Worm (Caenorhabditis elegans) whole organism, L1 larva: ENCODE measurements around the gene srd-63.
A peak's percentile ranks its signal among the peaks of the same experiment; 100 is the strongest.

Experiments used
- C16A3.4 ChIP-seq: fragments of 150-350 bp; optimal IDR thresholded peaks from 2 replicates; lab custom pipeline; 2014; ENCODE audit warnings: missing biosample characterization, missing genetic modification characterization
- C34B4.2 ChIP-seq: sonication (generic microtip); optimal IDR thresholded peaks from 2 replicates; lab custom pipeline; 2017; ENCODE audit warnings: mild to moderate bottlenecking, missing genetic modification characterization, missing compliant biosample characterization
- F16B12.6 ChIP-seq: fragments of 150-350 bp; optimal IDR thresholded peaks from 2 replicates; lab custom pipeline; 2014; ENCODE audit warnings: missing biosample characterization, missing genetic modification characterization
- aly-2 ChIP-seq: fragments of 150-350 bp; optimal IDR thresholded peaks from 2 replicates; lab custom pipeline; 2014; ENCODE audit warnings: missing biosample characterization, missing genetic modification characterization
- ama-1 ChIP-seq: fragments of 150-350 bp; optimal IDR thresholded peaks from 2 replicates; lab custom pipeline; 2014
- blmp-1 ChIP-seq: fragments of 150-350 bp; optimal IDR thresholded peaks from 2 replicates; lab custom pipeline; 2014; ENCODE audit warnings: missing biosample characterization, missing genetic modification characterization
- ceh-82 ChIP-seq, 3 experiments: fragments of 150-350 bp in 1 of 3; sonication (generic microtip) in 2 of 3; optimal IDR thresholded peaks; 2 replicates each; lab custom pipeline; 2014 to 2017; ENCODE audit warnings: missing biosample characterization in 3 of 3, missing genetic modification characterization in 3 of 3
- ceh-88 ChIP-seq: fragments of 200-800 bp; sonication (Bioruptor generic); IDR thresholded peaks from 2 replicates; pipeline ENCODE4 v1.3.6; 2022; ENCODE audit warnings: missing genetic modification characterization, missing compliant biosample characterization
- dsc-1 ChIP-seq: sonication (generic microtip); optimal IDR thresholded peaks from 2 replicates; lab custom pipeline; 2016; ENCODE audit warnings: mild to moderate bottlenecking, missing genetic modification characterization, missing compliant biosample characterization
- efl-1 ChIP-seq, 4 experiments: fragments of 150-350 bp; optimal IDR thresholded peaks in 3 of 4; peaks in 1 of 4; 1 replicate in 1 of 4; 2 replicates in 3 of 4; lab custom pipeline; 2014; ENCODE audit warnings: missing biosample characterization in 2 of 4, missing genetic modification characterization in 2 of 4, missing genetic modification reagents in 2 of 4
- efl-3 ChIP-seq: fragments of 200-800 bp; sonication (Bioruptor generic); optimal IDR thresholded peaks from 2 replicates; lab custom pipeline; 2018; ENCODE audit warnings: mild to moderate bottlenecking, missing genetic modification characterization, missing compliant biosample characterization
- elt-2 ChIP-seq: sonication (generic microtip); optimal IDR thresholded peaks from 2 replicates; lab custom pipeline; 2016; ENCODE audit warnings: missing genetic modification characterization, mild to moderate bottlenecking, inconsistent platforms, missing compliant biosample characterization, missing genetic modification reagents
- elt-3 ChIP-seq, 6 experiments: fragments of 150-350 bp in 1 of 6; sonication (generic microtip); optimal IDR thresholded peaks; 2 replicates each; lab custom pipeline; 2017 to 2018; ENCODE audit warnings: missing biosample characterization in 6 of 6, missing genetic modification characterization in 6 of 6, inconsistent platforms in 1 of 6
- fkh-8 ChIP-seq: sonication (generic microtip); optimal IDR thresholded peaks from 2 replicates; lab custom pipeline; 2016; ENCODE audit warnings: mild to moderate bottlenecking, missing genetic modification characterization, missing compliant biosample characterization
- grh-1 ChIP-seq: fragments of 200-800 bp; sonication (Bioruptor generic); IDR thresholded peaks from 2 replicates; pipeline ENCODE4 v1.3.6; 2022; ENCODE audit warnings: missing genetic modification reagents, missing genetic modification characterization, missing compliant biosample characterization
- hlh-17 ChIP-seq: fragments of 200-800 bp; sonication (Bioruptor generic); optimal IDR thresholded peaks from 2 replicates; lab custom pipeline; 2018; ENCODE audit warnings: missing genetic modification characterization, mild to moderate bottlenecking, missing compliant biosample characterization, moderate library complexity, borderline replicate concordance
- irx-1 ChIP-seq: sonication (generic microtip); optimal IDR thresholded peaks from 2 replicates; lab custom pipeline; 2016; ENCODE audit warnings: missing genetic modification characterization, missing compliant biosample characterization
- lir-3 ChIP-seq: sonication (generic microtip); optimal IDR thresholded peaks from 2 replicates; lab custom pipeline; 2016; ENCODE audit warnings: mild to moderate bottlenecking, missing genetic modification characterization, moderate library complexity, missing compliant biosample characterization; ENCODE audit not compliant: poor library complexity
- mef-2 ChIP-seq: fragments of 150-350 bp; optimal IDR thresholded peaks from 2 replicates; lab custom pipeline; 2014; ENCODE audit warnings: missing biosample characterization, missing genetic modification characterization
- nhr-12 ChIP-seq: sonication (generic microtip); optimal IDR thresholded peaks from 2 replicates; lab custom pipeline; 2017; ENCODE audit warnings: missing biosample characterization, missing genetic modification characterization
- nhr-20 ChIP-seq: sonication (generic microtip); optimal IDR thresholded peaks from 2 replicates; lab custom pipeline; 2016; ENCODE audit warnings: mild to moderate bottlenecking, missing genetic modification characterization, missing compliant biosample characterization
- nhr-237 ChIP-seq: fragments of 150-350 bp; optimal IDR thresholded peaks from 2 replicates; lab custom pipeline; 2014; ENCODE audit warnings: missing biosample characterization, missing genetic modification characterization
- nhr-71 ChIP-seq: sonication (generic microtip); optimal IDR thresholded peaks from 2 replicates; lab custom pipeline; 2016; ENCODE audit warnings: mild to moderate bottlenecking, missing genetic modification characterization, moderate library complexity, missing compliant biosample characterization
- nhr-77 ChIP-seq: fragments of 150-350 bp; optimal IDR thresholded peaks from 2 replicates; lab custom pipeline; 2014; ENCODE audit warnings: missing biosample characterization, missing genetic modification characterization
- nhr-90 ChIP-seq: sonication (generic microtip); optimal IDR thresholded peaks from 2 replicates; lab custom pipeline; 2016; ENCODE audit warnings: mild to moderate bottlenecking, missing genetic modification characterization, missing compliant biosample characterization; ENCODE audit not compliant: poor library complexity
- pag-3 ChIP-seq: sonication (generic microtip); optimal IDR thresholded peaks from 2 replicates; lab custom pipeline; 2017; ENCODE audit warnings: missing genetic modification characterization, mild to moderate bottlenecking, missing compliant biosample characterization, antibody characterized with exemption, borderline replicate concordance; ENCODE audit not compliant: insufficient read depth
- rnt-1 ChIP-seq: sonication (generic microtip); optimal IDR thresholded peaks from 2 replicates; lab custom pipeline; 2016; ENCODE audit warnings: mild to moderate bottlenecking, missing genetic modification characterization, moderate library complexity, missing compliant biosample characterization
- skn-1 ChIP-seq: fragments of 150-350 bp; optimal IDR thresholded peaks from 2 replicates; lab custom pipeline; 2014; ENCODE audit warnings: missing biosample characterization, missing genetic modification characterization
- snu-23 ChIP-seq: sonication (generic microtip); optimal IDR thresholded peaks from 2 replicates; lab custom pipeline; 2016; ENCODE audit warnings: missing genetic modification characterization, missing compliant biosample characterization
- tbx-2 ChIP-seq: sonication (generic microtip); optimal IDR thresholded peaks from 2 replicates; lab custom pipeline; 2016; ENCODE audit warnings: missing genetic modification characterization, missing compliant biosample characterization
- xbp-1 ChIP-seq: sonication (generic microtip); optimal IDR thresholded peaks from 2 replicates; lab custom pipeline; 2016; ENCODE audit warnings: missing genetic modification characterization, missing compliant biosample characterization
- ztf-11 ChIP-seq, 2 experiments: sonication (generic microtip); optimal IDR thresholded peaks; 2 replicates each; lab custom pipeline; 2016 to 2017; ENCODE audit warnings: missing genetic modification characterization in 2 of 2, missing biosample characterization in 1 of 2, missing compliant biosample characterization in 1 of 2

srd-63 gene

DNA sequence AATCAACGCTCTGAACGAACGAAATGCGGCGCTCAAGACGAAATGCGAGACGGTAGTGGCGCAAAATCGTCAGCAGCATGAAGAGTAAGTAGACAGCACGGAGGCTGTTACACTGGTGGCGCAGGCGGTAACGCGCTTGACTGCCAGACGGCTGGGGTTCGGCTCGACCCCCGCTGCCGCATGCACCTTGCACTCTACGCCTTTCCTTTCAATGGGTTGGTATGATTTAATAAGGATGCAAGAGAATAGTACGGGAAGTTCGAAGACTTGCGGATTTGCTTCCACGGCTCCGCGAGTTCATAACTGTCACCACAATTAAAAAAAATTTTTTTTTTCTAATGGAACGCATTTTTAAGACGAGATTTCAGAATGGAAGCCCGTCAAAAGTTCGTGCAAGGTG lies 23.6 kb downstream of the srd-63 start (continued):
- TF ChIP-seq nhr-12 (tag; lab: Kevin White, UChicago): no peak
- TF ChIP-seq ztf-11 (tag; optimal IDR thresholded peaks at IDR 0.05; lab: Kevin White, UChicago): peak in 1 of 2 experiments; percentile 50
- no peak for TF ChIP-seq pag-3 (tag; lab: Kevin White, UChicago)
- TF ChIP-seq skn-1 (tag; lab: Kevin White, UChicago): peak; percentile 63
- peak; percentile 70 for TF ChIP-seq dsc-1 (tag; lab: Kevin White, UChicago)
- peak; percentile 81 for TF ChIP-seq snu-23 (GFP tag; lab: Kevin White, UChicago)
- TF ChIP-seq ceh-88 (GFP tag; lab: Robert Waterston, UW): no peak
- TF ChIP-seq rnt-1 (tag; lab: Kevin White, UChicago): peak; percentile 88
- TF ChIP-seq xbp-1: peak; percentile 47
- TF ChIP-seq ama-1 (lab: Kevin White, UChicago): no peak
- 0 out of 2 replicates have a peak, but pooled peaks have one; percentile 40 for TF ChIP-seq grh-1 (GFP tag; lab: Robert Waterston, UW)
- peak; percentile 59 to 76 (median 61) for TF ChIP-seq ceh-82 (tag; optimal IDR thresholded peaks at IDR 0.05; lab: Kevin White, UChicago)
- TF ChIP-seq nhr-90 (tag; lab: Kevin White, UChicago): peak; percentile 88
- TF ChIP-seq mef-2: no peak
- TF ChIP-seq fkh-8 (tag; lab: Kevin White, UChicago): peak; percentile 17
- TF ChIP-seq F16B12.6 (tag; lab: Kevin White, UChicago): peak; percentile 7
- TF ChIP-seq nhr-77: peak; percentile 37
- TF ChIP-seq elt-3 (tag; optimal IDR thresholded peaks at IDR 0.05; lab: Kevin White, UChicago): peak in 1 of 6 experiments; percentile 32
- peak; percentile 65 for TF ChIP-seq irx-1 (tag; lab: Kevin White, UChicago)
- TF ChIP-seq, all 84 proteins: peak for 42

- TF ChIP-seq efl-1 (optimal IDR thresholded peaks at IDR 0.05; lab: Kevin White, UChicago): no peak
- TF ChIP-seq efl-1 (GFP tag; optimal IDR thresholded peaks at IDR 0.05 in 1 of 2; lab: Kevin White, UChicago): peak in 1 of 2 experiments; percentile 55
- no peak for TF ChIP-seq efl-3 (GFP tag; lab: Kevin White, UChicago)
Observed at ce11 chrV:16368143-16368542, 25.5 kb downstream of the srd-63 start.

- TF ChIP-seq nhr-71 (tag; lab: Kevin White, UChicago) (peak; percentile 2), aly-2 (peak; percentile 40), elt-3 (tag; optimal IDR thresholded peaks at IDR 0.05; lab: Kevin White, UChicago) (no peak), ceh-82 (tag; optimal IDR thresholded peaks at IDR 0.05; lab: Kevin White, UChicago) (peak in 1 of 3 experiments; percentile 2)
Observed at ce11 chrV:16367575-16367974, 26.1 kb downstream of the srd-63 start, which contains the start of gene W08G11.3. Gene W08G11.3 (plus strand): TSS chrV:16367681.

DNA sequence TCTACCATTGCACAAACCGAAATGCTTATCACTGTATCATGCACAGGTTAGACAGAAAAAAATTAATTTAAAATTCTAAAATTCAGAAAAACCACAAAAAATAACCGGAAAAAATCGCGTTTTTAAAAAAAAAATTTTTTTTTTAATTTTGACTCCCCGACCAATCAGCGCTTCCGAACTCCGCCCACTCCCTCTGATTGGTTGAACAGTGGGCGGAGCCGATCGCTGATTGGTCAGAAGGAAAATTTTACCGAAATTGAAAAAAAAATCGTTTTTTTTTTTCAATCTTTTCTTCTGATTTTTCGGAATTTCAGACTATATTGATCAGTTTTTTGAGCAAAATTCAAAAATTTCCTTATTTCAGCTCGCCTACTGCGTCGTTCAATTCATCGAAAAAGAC lies 32.3 kb downstream of the srd-63 start:
- TF ChIP-seq tbx-2 (no peak), nhr-237 (tag; lab: Kevin White, UChicago) (no peak), C16A3.4 (no peak), efl-3 (GFP tag; lab: Kevin White, UChicago) (no peak), nhr-71 (tag; lab: Kevin White, UChicago) (no peak), lir-3 (tag; lab: Kevin White, UChicago) (no peak)
- TF ChIP-seq, all 84 proteins: peak for 0

- peak in 1 of 3 experiments; percentile 5 for TF ChIP-seq ceh-82 (tag; optimal IDR thresholded peaks at IDR 0.05; lab: Kevin White, UChicago)
- peak; percentile 5 for TF ChIP-seq skn-1 (tag; lab: Kevin White, UChicago)
- TF ChIP-seq C34B4.2 (tag; lab: Kevin White, UChicago): no peak
- TF ChIP-seq elt-2 (tag; lab: Kevin White, UChicago): peak; percentile 43
- no peak for TF ChIP-seq nhr-20 (tag; lab: Kevin White, UChicago)
- TF ChIP-seq blmp-1: peak; percentile 88
- no peak for TF ChIP-seq nhr-12 (tag; lab: Kevin White, UChicago)
- no peak for TF ChIP-seq fkh-8 (tag; lab: Kevin White, UChicago)
- no peak for TF ChIP-seq hlh-17 (GFP tag; lab: Kevin White, UChicago)
- TF ChIP-seq mef-2: no peak
- TF ChIP-seq, all 84 proteins: peak for 4
Observed at ce11 chrV:16357253-16357652, 36.4 kb downstream of the srd-63 start, which contains the start of gene pptr-1. Gene pptr-1 (plus strand): TSS chrV:16357521.
